Worm (Caenorhabditis elegans): ENCODE measurements around the gene gldi-9.

ce11 chrIII:2805084-2805483, 48.9 kb upstream of the gldi-9 start, which contains the start of gene Y71H2AM.3:
- no peak for TF ChIP-seq atf-7 (tag; optimal IDR thresholded peaks at IDR 0.05)
- TF ChIP-seq nhr-80 (tag; optimal IDR thresholded peaks at IDR 0.05) = no peak
- no peak for TF ChIP-seq C17E4.6 (GFP tag; IDR thresholded peaks at IDR 0.05)
- no peak for TF ChIP-seq aptf-2 (GFP tag; conservative IDR thresholded peaks at IDR 0.05)

Measured in whole organism, young adult.